Worm (Caenorhabditis elegans) whole organism, young adult: ENCODE data around the gene ZK662.5.

Source experiments
- B0261.1 ChIP-seq: sonication (generic microtip); optimal IDR thresholded peaks from 2 replicates; lab custom pipeline; 2016; ENCODE audit warnings: mild to moderate bottlenecking, missing genetic modification characterization, moderate library complexity, missing compliant biosample characterization
- D2030.7 ChIP-seq: fragments of 200-800 bp; sonication (Bioruptor generic); IDR thresholded peaks from 2 replicates; pipeline ENCODE4 v1.3.6; 2022; ENCODE audit warnings: missing genetic modification reagents, missing genetic modification characterization, missing compliant biosample characterization
- F22D6.2 ChIP-seq: sonication (generic microtip); optimal IDR thresholded peaks from 2 replicates; lab custom pipeline; 2016; ENCODE audit warnings: mild to moderate bottlenecking, missing genetic modification characterization, missing compliant biosample characterization
- F33H1.4 ChIP-seq: fragments of 200-800 bp; sonication (Bioruptor generic); IDR thresholded peaks from 2 replicates; pipeline ENCODE4 v1.3.6; 2022; ENCODE audit warnings: missing genetic modification reagents, missing genetic modification characterization, missing compliant biosample characterization
- F49E8.2 ChIP-seq: sonication (generic microtip); optimal IDR thresholded peaks from 3 replicates; lab custom pipeline; 2017; ENCODE audit warnings: missing genetic modification characterization, mild to moderate bottlenecking, missing compliant biosample characterization, antibody characterized with exemption, moderate library complexity; ENCODE audit not compliant: insufficient read depth
- F52B5.7 ChIP-seq: sonication (generic microtip); optimal IDR thresholded peaks from 2 replicates; lab custom pipeline; 2016; ENCODE audit warnings: mild to moderate bottlenecking, missing genetic modification characterization, missing compliant biosample characterization
- F55B11.4 ChIP-seq: sonication (generic microtip); optimal IDR thresholded peaks from 2 replicates; lab custom pipeline; 2016; ENCODE audit warnings: missing compliant biosample characterization, missing genetic modification characterization, borderline replicate concordance; ENCODE audit not compliant: insufficient read depth
- Y67H2A.10 ChIP-seq: fragments of 200-800 bp; sonication (Bioruptor generic); conservative IDR thresholded peaks from 2 replicates; pipeline ENCODE4 v1.3.6; 2022; ENCODE audit warnings: missing genetic modification reagents, missing genetic modification characterization, missing compliant biosample characterization
- Y95B8A.8 ChIP-seq: fragments of 200-800 bp; sonication (Bioruptor generic); IDR thresholded peaks from 2 replicates; pipeline ENCODE4 v1.3.6; 2022; ENCODE audit warnings: missing genetic modification reagents, missing genetic modification characterization, missing compliant biosample characterization
- ZK185.1 ChIP-seq: sonication (generic microtip); optimal IDR thresholded peaks from 2 replicates; lab custom pipeline; 2016; ENCODE audit warnings: mild to moderate bottlenecking, missing genetic modification characterization, missing compliant biosample characterization; ENCODE audit not compliant: poor library complexity, severe bottlenecking
- atf-7 ChIP-seq: sonication (generic microtip); optimal IDR thresholded peaks from 2 replicates; lab custom pipeline; 2017; ENCODE audit warnings: mild to moderate bottlenecking, missing genetic modification characterization, missing compliant biosample characterization
- bed-1 ChIP-seq: fragments of 200-800 bp; sonication (Bioruptor generic); IDR thresholded peaks from 2 replicates; pipeline ENCODE4 v1.3.6; 2022; ENCODE audit warnings: missing genetic modification reagents, missing genetic modification characterization, missing compliant biosample characterization
- ceh-100 ChIP-seq: fragments of 200-800 bp; sonication (Bioruptor generic); IDR thresholded peaks from 2 replicates; pipeline ENCODE4 v1.3.6; 2022; ENCODE audit warnings: missing genetic modification reagents, missing genetic modification characterization, missing compliant biosample characterization
- ekl-4 ChIP-seq: fragments of 200-800 bp; sonication (Bioruptor generic); IDR thresholded peaks from 2 replicates; pipeline ENCODE4 v1.3.6; 2022; ENCODE audit warnings: missing genetic modification reagents, missing genetic modification characterization, missing compliant biosample characterization
- fkh-3 ChIP-seq: sonication (generic microtip); optimal IDR thresholded peaks from 2 replicates; lab custom pipeline; 2016; ENCODE audit warnings: mild to moderate bottlenecking, missing genetic modification characterization, missing compliant biosample characterization
- him-1 ChIP-seq: sonication (generic microtip); optimal IDR thresholded peaks from 2 replicates; lab custom pipeline; 2016; ENCODE audit warnings: missing genotype, missing genetic modification reagents, missing genetic modification characterization, missing compliant biosample characterization
- hlh-26 ChIP-seq: fragments of 200-800 bp; sonication (Bioruptor generic); conservative IDR thresholded peaks from 2 replicates; pipeline ENCODE4 v1.3.6; 2022; ENCODE audit warnings: missing genetic modification reagents, missing genetic modification characterization, missing compliant biosample characterization
- lag-1 ChIP-seq: fragments of 200-800 bp; sonication (Bioruptor generic); IDR thresholded peaks from 2 replicates; pipeline ENCODE4 v1.3.6; 2022; ENCODE audit warnings: missing genetic modification reagents, missing genetic modification characterization, missing compliant biosample characterization
- let-607 ChIP-seq, 2 experiments: fragments of 200-800 bp in 1 of 2; sonication (Bioruptor generic) in 1 of 2; sonication (generic microtip) in 1 of 2; optimal IDR thresholded peaks; 2 replicates each; lab custom pipeline; 2016 to 2018; ENCODE audit warnings: mild to moderate bottlenecking in 2 of 2, missing compliant biosample characterization in 2 of 2, missing genetic modification characterization in 2 of 2, moderate library complexity in 2 of 2, missing genotype in 1 of 2
- lin-26 ChIP-seq: fragments of 200-800 bp; sonication (Bioruptor generic); IDR thresholded peaks from 2 replicates; pipeline ENCODE4 v1.3.6; 2022; ENCODE audit warnings: missing genetic modification reagents, missing genetic modification characterization, missing compliant biosample characterization
- lin-40 ChIP-seq: sonication (generic microtip); optimal IDR thresholded peaks from 2 replicates; lab custom pipeline; 2016; ENCODE audit warnings: missing genetic modification characterization, mild to moderate bottlenecking, missing compliant biosample characterization, missing genotype, missing genetic modification reagents
- lir-1 ChIP-seq: fragments of 200-800 bp; sonication (Bioruptor generic); conservative IDR thresholded peaks from 2 replicates; pipeline ENCODE4 v1.3.6; 2022; ENCODE audit warnings: missing genetic modification reagents, missing genetic modification characterization, missing compliant biosample characterization
- madf-8 ChIP-seq: fragments of 200-800 bp; sonication (Bioruptor generic); conservative IDR thresholded peaks from 2 replicates; pipeline ENCODE4 v1.3.6; 2022; ENCODE audit warnings: missing genetic modification reagents, missing genetic modification characterization, missing compliant biosample characterization
- mcd-1 ChIP-seq: fragments of 200-800 bp; sonication (Bioruptor generic); IDR thresholded peaks from 2 replicates; pipeline ENCODE4 v1.3.6; 2022; ENCODE audit warnings: missing genetic modification reagents, missing genetic modification characterization, missing compliant biosample characterization
- nhr-80 ChIP-seq: sonication (generic microtip); optimal IDR thresholded peaks from 2 replicates; lab custom pipeline; 2016; ENCODE audit warnings: missing genetic modification characterization, missing compliant biosample characterization
- rcor-1 ChIP-seq: fragments of 200-800 bp; sonication (Bioruptor generic); IDR thresholded peaks from 2 replicates; pipeline ENCODE4 v1.3.6; 2022; ENCODE audit warnings: missing genetic modification reagents, missing genetic modification characterization, missing compliant biosample characterization
- rpc-1 ChIP-seq, 2 experiments: fragments of 150-350 bp in 1 of 2; sonication (generic microtip) in 1 of 2; optimal IDR thresholded peaks; 2 replicates each; lab custom pipeline; 2014 to 2018; ENCODE audit warnings: missing biosample characterization in 1 of 2, missing genetic modification characterization in 1 of 2, missing genetic modification reagents in 1 of 2, missing genotype in 1 of 2
- sea-2 ChIP-seq: fragments of 200-800 bp; sonication (Bioruptor generic); IDR thresholded peaks from 2 replicates; pipeline ENCODE4 v1.3.6; 2022; ENCODE audit warnings: missing genetic modification characterization, missing compliant biosample characterization
- snpc-4 ChIP-seq, 5 experiments: fragments of 150-350 bp in 1 of 5; sonication (generic microtip) in 4 of 5; optimal IDR thresholded peaks; 2 replicates each; lab custom pipeline; 2014 to 2018; ENCODE audit warnings: missing genetic modification characterization in 5 of 5, missing biosample characterization in 3 of 5, antibody characterized with exemption in 2 of 5, mild to moderate bottlenecking in 2 of 5, missing compliant biosample characterization in 2 of 5, missing genotype in 2 of 5, moderate library complexity in 2 of 5, missing genetic modification reagents in 1 of 5
- somi-1 ChIP-seq: fragments of 200-800 bp; sonication (Bioruptor generic); optimal IDR thresholded peaks from 2 replicates; lab custom pipeline; 2018; ENCODE audit warnings: mild to moderate bottlenecking, missing genetic modification characterization, missing compliant biosample characterization
- sptf-2 ChIP-seq: fragments of 200-800 bp; sonication (Bioruptor generic); optimal IDR thresholded peaks from 2 replicates; lab custom pipeline; 2018; ENCODE audit warnings: mild to moderate bottlenecking, missing genetic modification characterization, missing compliant biosample characterization
- zim-3 ChIP-seq: sonication (generic microtip); optimal IDR thresholded peaks from 2 replicates; lab custom pipeline; 2017; ENCODE audit warnings: mild to moderate bottlenecking, missing genetic modification characterization, moderate library complexity, missing compliant biosample characterization
- ztf-25 ChIP-seq: fragments of 200-800 bp; sonication (Bioruptor generic); IDR thresholded peaks from 2 replicates; pipeline ENCODE4 v1.3.6; 2022; ENCODE audit warnings: missing genetic modification reagents, missing genetic modification characterization, missing compliant biosample characterization
- ztf-28 ChIP-seq: fragments of 200-800 bp; sonication (Bioruptor generic); IDR thresholded peaks from 2 replicates; pipeline ENCODE4 v1.3.6; 2022; ENCODE audit warnings: missing genetic modification reagents, missing genetic modification characterization, missing compliant biosample characterization
- ztf-3 ChIP-seq: fragments of 200-800 bp; sonication (Bioruptor generic); optimal IDR thresholded peaks from 2 replicates; lab custom pipeline; 2018; ENCODE audit warnings: mild to moderate bottlenecking, missing genetic modification characterization, missing compliant biosample characterization

ZK662.5 gene

ce11 chrX:15713189-15713588 lies 8.3 kb upstream of the ZK662.5 start:
- TF ChIP-seq ekl-4 (GFP tag; lab: Robert Waterston, UW) (no peak), F49E8.2 (no peak), lag-1 (GFP tag; lab: Robert Waterston, UW) (no peak), ztf-3 (GFP tag; lab: Kevin White, UChicago) (no peak), bed-1 (GFP tag; lab: Robert Waterston, UW) (no peak), somi-1 (GFP tag; lab: Kevin White, UChicago) (no peak), Y67H2A.10 (GFP tag; lab: Robert Waterston, UW) (no peak), let-607 (tag; optimal IDR thresholded peaks at IDR 0.05; lab: Kevin White, UChicago) (no peak), nhr-80 (tag; lab: Kevin White, UChicago) (no peak), B0261.1 (no peak), ceh-100 (GFP tag; lab: Robert Waterston, UW) (no peak), zim-3 (tag; lab: Kevin White, UChicago) (no peak), atf-7 (tag; lab: Kevin White, UChicago) (no peak), fkh-3 (tag; lab: Kevin White, UChicago) (no peak), F52B5.7 (no peak), lin-40 (no peak), rcor-1 (GFP tag; lab: Robert Waterston, UW) (no peak), madf-8 (GFP tag; lab: Robert Waterston, UW) (no peak)

- TF ChIP-seq nhr-80 (tag; lab: Kevin White, UChicago) (no peak), bed-1 (GFP tag; lab: Robert Waterston, UW) (no peak), Y95B8A.8 (no peak), lag-1 (GFP tag; lab: Robert Waterston, UW) (no peak), rpc-1 (optimal IDR thresholded peaks at IDR 0.05; lab: Kevin White, UChicago) (peak; percentile 25), rpc-1 (tag; optimal IDR thresholded peaks at IDR 0.05; lab: Kevin White, UChicago) (peak; percentile 58), lin-26 (0 out of 2 replicates have a peak, but pooled peaks have one; percentile 25), lir-1 (GFP tag; lab: Robert Waterston, UW) (no peak), F55B11.4 (tag; lab: Kevin White, UChicago) (no peak), D2030.7 (GFP tag; lab: Robert Waterston, UW) (peak; percentile 42; the same call in 1 of the 2 replicates)
These were observed 4.5 kb upstream of the ZK662.5 start for ce11 chrX:15716971-15717370.

ce11 chrX:15718325-15718724 lies 3.1 kb upstream of the ZK662.5 start, which contains the start of gene ZK662.6:
TSS of gene ZK662.6 (plus strand) at chrX:15718625.
- TF ChIP-seq mcd-1 (GFP tag; lab: Robert Waterston, UW) (no peak), ztf-28 (GFP tag; lab: Robert Waterston, UW) (no peak), sptf-2 (GFP tag; lab: Kevin White, UChicago) (no peak), madf-8 (GFP tag; lab: Robert Waterston, UW) (no peak), F22D6.2 (tag; lab: Kevin White, UChicago) (no peak), snpc-4 (GFP tag; optimal IDR thresholded peaks at IDR 0.05; lab: Kevin White, UChicago) (no peak), snpc-4 (tag; optimal IDR thresholded peaks at IDR 0.05; lab: Kevin White, UChicago) (no peak), ZK185.1 (tag; lab: Kevin White, UChicago) (no peak), rcor-1 (GFP tag; lab: Robert Waterston, UW) (no peak), F33H1.4 (GFP tag; lab: Robert Waterston, UW) (no peak), him-1 (no peak), ztf-25 (GFP tag; lab: Robert Waterston, UW) (no peak), hlh-26 (GFP tag; lab: Robert Waterston, UW) (no peak), sea-2 (GFP tag; lab: Robert Waterston, UW) (no peak)
- TF ChIP-seq, all 124 proteins: peak for 0
